Fruit fly (Drosophila melanogaster): ENCODE measurements around the gene Grp170.

DNA sequence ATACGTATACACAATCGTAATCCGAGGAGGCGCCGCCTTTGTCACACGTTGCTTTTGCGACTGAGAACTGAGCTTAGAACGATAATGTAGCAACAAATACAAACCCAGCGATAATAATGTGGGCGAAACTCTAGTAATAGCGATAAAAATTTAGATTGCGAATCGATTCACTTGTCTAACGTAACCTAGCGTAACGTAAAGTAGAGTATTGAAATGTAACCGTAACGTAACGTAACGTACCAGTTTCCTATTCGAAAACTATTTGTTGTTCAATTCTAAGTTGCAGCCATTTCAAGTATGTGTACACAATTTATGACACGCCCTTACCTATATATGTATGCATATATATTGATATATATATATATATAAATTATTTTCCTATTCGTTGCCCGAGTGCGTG lies 30.1 kb downstream of the Grp170 start:
- TF ChIP-seq Hr96 (GFP tag; optimal IDR thresholded peaks at IDR 0.05) (no peak), CG7045 (GFP tag; optimal IDR thresholded peaks at IDR 0.05) (no peak), CG7101 (tag; optimal IDR thresholded peaks at IDR 0.05) (no peak), CG14711 (tag; optimal IDR thresholded peaks at IDR 0.05) (no peak), pad (GFP tag; optimal IDR thresholded peaks at IDR 0.05) (no peak), tj (GFP tag; optimal IDR thresholded peaks at IDR 0.05) (no peak), cic (GFP tag; optimal IDR thresholded peaks at IDR 0.05) (no peak), kay (GFP tag; ENCODE audit: borderline replicate concordance) (no peak), Clk (GFP tag; optimal IDR thresholded peaks at IDR 0.05) (no peak), CG33017 (tag; optimal IDR thresholded peaks at IDR 0.05) (no peak), Mnt (GFP tag; optimal IDR thresholded peaks at IDR 0.05) (no peak), CG1620 (GFP tag; optimal IDR thresholded peaks at IDR 0.05) (no peak), toe (GFP tag; optimal IDR thresholded peaks at IDR 0.05) (no peak)

Data from whole organism, adult.